Fruit fly (Drosophila melanogaster) whole organism, embryonic: ENCODE measurements around the gene Rab30.

Experiments used
- CG10267 ChIP-seq: fragments of 200-800 bp; sonication (Bioruptor generic); optimal IDR thresholded peaks from 2 replicates; lab custom pipeline; 2018; ENCODE audit warnings: missing biosample characterization, mild to moderate bottlenecking, missing genetic modification characterization, moderate library complexity
- CG10366 ChIP-seq: fragments of 200-800 bp; sonication (Bioruptor generic); IDR thresholded peaks from 2 replicates; pipeline ENCODE4 v1.3.6; 2022; ENCODE audit warnings: missing biosample characterization, missing genetic modification characterization
- CG12744 ChIP-seq: fragments of 200-800 bp; sonication (Bioruptor generic); optimal IDR thresholded peaks from 2 replicates; lab custom pipeline; 2016; ENCODE audit warnings: missing biosample characterization, missing genetic modification characterization
- CG15479 ChIP-seq: fragments of 200-800 bp; sonication (Bioruptor generic); optimal IDR thresholded peaks from 3 replicates; lab custom pipeline; 2019; ENCODE audit warnings: missing biosample characterization, mild to moderate bottlenecking, missing genetic modification characterization, moderate library complexity
- CG1602 ChIP-seq: fragments of 200-800 bp; sonication (Bioruptor generic); optimal IDR thresholded peaks from 3 replicates; lab custom pipeline; 2016; ENCODE audit warnings: missing biosample characterization, missing genetic modification characterization
- CG1603 ChIP-seq: fragments of 200-800 bp; sonication (Bioruptor generic); optimal IDR thresholded peaks from 2 replicates; lab custom pipeline; 2019; ENCODE audit warnings: missing biosample characterization, mild to moderate bottlenecking, missing genetic modification characterization, moderate library complexity
- CG17186 ChIP-seq: fragments of 200-800 bp; sonication (Bioruptor generic); optimal IDR thresholded peaks from 3 replicates; lab custom pipeline; 2017; ENCODE audit warnings: missing biosample characterization, missing genetic modification reagents, missing genetic modification characterization
- CG2202 ChIP-seq: fragments of 200-800 bp; sonication (Bioruptor generic); optimal IDR thresholded peaks from 2 replicates; lab custom pipeline; 2018; ENCODE audit warnings: missing biosample characterization, mild to moderate bottlenecking, missing genetic modification characterization
- CG33557 ChIP-seq: fragments of 200-800 bp; sonication (Bioruptor generic); optimal IDR thresholded peaks from 2 replicates; lab custom pipeline; 2019; ENCODE audit warnings: missing biosample characterization, mild to moderate bottlenecking, missing genetic modification characterization, moderate library complexity
- CG34422 ChIP-seq: fragments of 200-800 bp; sonication (Bioruptor generic); IDR thresholded peaks from 3 replicates; pipeline ENCODE4 v1.3.6; 2022; ENCODE audit warnings: missing biosample characterization, missing genetic modification characterization
- CG3726 ChIP-seq: fragments of 200-800 bp; sonication (Bioruptor generic); IDR thresholded peaks from 3 replicates; pipeline ENCODE4, ENCODE4 v1.3.6; 2022; ENCODE audit warnings: missing biosample characterization, missing genetic modification characterization
- CG4730 ChIP-seq: fragments of 200-800 bp; sonication (Bioruptor generic); IDR thresholded peaks from 2 replicates; pipeline ENCODE4 v1.3.6; 2022; ENCODE audit warnings: missing biosample characterization, missing genetic modification characterization
- CG6254 ChIP-seq: fragments of 200-800 bp; sonication (Bioruptor generic); optimal IDR thresholded peaks from 3 replicates; lab custom pipeline; 2017; ENCODE audit warnings: mild to moderate bottlenecking, missing biosample characterization, missing genetic modification reagents, missing genetic modification characterization
- CG8290 ChIP-seq, 3 experiments: fragments of 200-800 bp; sonication (Bioruptor generic); optimal IDR thresholded peaks; 2 replicates each; lab custom pipeline; 2016 to 2019; ENCODE audit warnings: missing biosample characterization in 3 of 3, missing genetic modification characterization in 3 of 3, mild to moderate bottlenecking in 2 of 3, moderate library complexity in 1 of 3
- CG8765 ChIP-seq: fragments of 200-800 bp; sonication (Bioruptor generic); IDR thresholded peaks from 2 replicates; pipeline ENCODE4 v1.3.6; 2022; ENCODE audit warnings: missing biosample characterization, missing genetic modification characterization
- CG8944 ChIP-seq: fragments of 200-800 bp; sonication (Bioruptor generic); optimal IDR thresholded peaks from 3 replicates; lab custom pipeline; 2016; ENCODE audit warnings: missing biosample characterization, missing genetic modification characterization
- CTCF ChIP-seq: fragments of 200-800 bp; sonication (Bioruptor generic); optimal IDR thresholded peaks from 2 replicates; lab custom pipeline; 2017; ENCODE audit warnings: missing biosample characterization, mild to moderate bottlenecking, missing genetic modification characterization, moderate library complexity
- Camta ChIP-seq: fragments of 200-800 bp; sonication (Bioruptor generic); optimal IDR thresholded peaks from 2 replicates; lab custom pipeline; 2016; ENCODE audit warnings: missing biosample characterization, missing genetic modification characterization
- Doc3 ChIP-seq: fragments of 200-800 bp; sonication (Bioruptor generic); IDR thresholded peaks from 3 replicates; pipeline ENCODE4 v1.3.6; 2022; ENCODE audit warnings: missing biosample characterization, missing genetic modification characterization; ENCODE audit not compliant: partially characterized antibody
- HLH54F ChIP-seq: fragments of 200-800 bp; sonication (Bioruptor generic); optimal IDR thresholded peaks from 3 replicates; lab custom pipeline; 2016; ENCODE audit warnings: missing biosample characterization, missing genetic modification characterization
- HmgD ChIP-seq: fragments of 200-800 bp; sonication (Bioruptor generic); optimal IDR thresholded peaks from 3 replicates; lab custom pipeline; 2016; ENCODE audit warnings: missing biosample characterization, missing genetic modification characterization
- Hmr ChIP-seq: fragments of 200-800 bp; sonication (Bioruptor generic); optimal IDR thresholded peaks from 3 replicates; lab custom pipeline; 2017; ENCODE audit warnings: mild to moderate bottlenecking, missing biosample characterization, missing genetic modification reagents, missing genetic modification characterization
- Lpt ChIP-seq: fragments of >200 bp; optimal IDR thresholded peaks from 2 replicates; lab custom pipeline; 2018; ENCODE audit warnings: missing biosample characterization, missing genetic modification characterization
- PHDP ChIP-seq: fragments of 200-800 bp; sonication (Bioruptor generic); optimal IDR thresholded peaks from 3 replicates; lab custom pipeline; 2018; ENCODE audit warnings: missing biosample characterization, mild to moderate bottlenecking, missing genetic modification characterization, moderate library complexity
- Pdp1 ChIP-seq, 2 experiments: fragments of 200-800 bp; sonication (Bioruptor generic); optimal IDR thresholded peaks; 3 replicates each; lab custom pipeline; 2016; ENCODE audit warnings: missing biosample characterization in 2 of 2, missing genetic modification characterization in 2 of 2, mild to moderate bottlenecking in 1 of 2, moderate library complexity in 1 of 2
- Poxn ChIP-seq: fragments of 200-800 bp; sonication (Bioruptor generic); IDR thresholded peaks from 2 replicates; pipeline ENCODE4 v1.3.6; 2022; ENCODE audit warnings: missing biosample characterization, missing genetic modification characterization
- Tbp ChIP-seq: fragments of >200 bp; optimal IDR thresholded peaks from 2 replicates; lab custom pipeline; 2018; ENCODE audit warnings: missing biosample characterization, missing genetic modification characterization
- Trl ChIP-seq, 3 experiments: fragments of >200 bp in 2 of 3; fragments of 200-800 bp in 1 of 3; sonication (Bioruptor generic) in 1 of 3; optimal IDR thresholded peaks; 2 replicates in 1 of 3; 3 replicates in 2 of 3; lab custom pipeline; 2016 to 2017; ENCODE audit warnings: missing biosample characterization in 1 of 3, missing genetic modification characterization in 1 of 3
- Usf ChIP-seq: fragments of 200-800 bp; sonication (Bioruptor generic); optimal IDR thresholded peaks from 2 replicates; lab custom pipeline; 2017; ENCODE audit warnings: missing genotype, missing biosample characterization, missing genetic modification characterization
- ac ChIP-seq: fragments of 200-800 bp; sonication (Bioruptor generic); optimal IDR thresholded peaks from 3 replicates; lab custom pipeline; 2017; ENCODE audit warnings: missing biosample characterization, mild to moderate bottlenecking, missing genetic modification characterization
- cato ChIP-seq: fragments of 200-800 bp; sonication (Bioruptor generic); optimal IDR thresholded peaks from 2 replicates; lab custom pipeline; 2016; ENCODE audit warnings: missing biosample characterization, missing genetic modification characterization, borderline replicate concordance
- dm ChIP-seq: fragments of 200-800 bp; sonication (Bioruptor generic); optimal IDR thresholded peaks from 3 replicates; lab custom pipeline; 2016; ENCODE audit warnings: missing biosample characterization, missing genetic modification characterization
- dpn ChIP-seq, 2 experiments: fragments of 200-800 bp; sonication (Bioruptor generic); optimal IDR thresholded peaks; 3 replicates each; lab custom pipeline; 2016; ENCODE audit warnings: missing biosample characterization in 2 of 2, missing genetic modification characterization in 2 of 2
- emc ChIP-seq: fragments of 200-800 bp; sonication (Bioruptor generic); optimal IDR thresholded peaks from 2 replicates; lab custom pipeline; 2016; ENCODE audit warnings: missing biosample characterization, missing genetic modification characterization
- esg ChIP-seq: fragments of 200-800 bp; sonication (Bioruptor generic); conservative IDR thresholded peaks from 2 replicates; pipeline ENCODE4 v1.3.6; 2022; ENCODE audit warnings: missing biosample characterization, missing genetic modification characterization
- ewg ChIP-seq: fragments of 200-800 bp; sonication (Bioruptor generic); optimal IDR thresholded peaks from 3 replicates; lab custom pipeline; 2017; ENCODE audit warnings: mild to moderate bottlenecking, missing biosample characterization, missing genetic modification reagents, missing genetic modification characterization
- fru ChIP-seq: fragments of >200 bp; optimal IDR thresholded peaks from 2 replicates; lab custom pipeline; 2017
- h ChIP-seq: fragments of >200 bp; optimal IDR thresholded peaks from 2 replicates; lab custom pipeline; 2017
- hbn ChIP-seq: fragments of 200-800 bp; sonication (Bioruptor generic); IDR thresholded peaks from 2 replicates; pipeline ENCODE4 v1.3.6; 2022; ENCODE audit warnings: missing biosample characterization, missing genetic modification characterization; ENCODE audit not compliant: partially characterized antibody
- insv ChIP-seq, 2 experiments: fragments of 200-800 bp; sonication (Bioruptor generic); optimal IDR thresholded peaks; 3 replicates each; lab custom pipeline; 2016 to 2018; ENCODE audit warnings: missing biosample characterization in 2 of 2, missing genetic modification characterization in 2 of 2
- kay ChIP-seq: fragments of 200-800 bp; sonication (Bioruptor generic); optimal IDR thresholded peaks from 2 replicates; lab custom pipeline; 2016; ENCODE audit warnings: missing biosample characterization, missing genetic modification characterization
- nmo ChIP-seq: fragments of 200-800 bp; sonication (Bioruptor generic); optimal IDR thresholded peaks from 2 replicates; lab custom pipeline; 2018; ENCODE audit warnings: missing biosample characterization, mild to moderate bottlenecking, missing genetic modification characterization, moderate library complexity
- pzg ChIP-seq: fragments of 200-800 bp; sonication (Bioruptor generic); optimal IDR thresholded peaks from 3 replicates; lab custom pipeline; 2018; ENCODE audit warnings: missing biosample characterization, mild to moderate bottlenecking, missing genetic modification characterization, moderate library complexity
- sc ChIP-seq, 3 experiments: fragments of >200 bp in 2 of 3; fragments of 200-800 bp in 1 of 3; sonication (Bioruptor generic) in 1 of 3; optimal IDR thresholded peaks; 2 replicates in 2 of 3; 3 replicates in 1 of 3; lab custom pipeline; 2017; ENCODE audit warnings: mild to moderate bottlenecking in 1 of 3, missing biosample characterization in 1 of 3, missing genetic modification characterization in 1 of 3, missing genetic modification reagents in 1 of 3
- sna ChIP-seq: fragments of 200-800 bp; sonication (Bioruptor generic); IDR thresholded peaks from 2 replicates; pipeline ENCODE4 v1.3.6; 2022; ENCODE audit warnings: missing biosample characterization, missing genetic modification characterization; ENCODE audit not compliant: partially characterized antibody
- toy ChIP-seq: fragments of 200-800 bp; sonication (Bioruptor generic); IDR thresholded peaks from 2 replicates; pipeline ENCODE4 v1.3.6; 2022; ENCODE audit warnings: missing biosample characterization, missing genetic modification characterization
- tup ChIP-seq: fragments of 200-800 bp; sonication (Bioruptor generic); optimal IDR thresholded peaks from 2 replicates; lab custom pipeline; 2016; ENCODE audit warnings: missing biosample characterization, mild to moderate bottlenecking, missing genetic modification characterization, moderate library complexity
- yki ChIP-seq: fragments of >200 bp; optimal IDR thresholded peaks from 3 replicates; lab custom pipeline; 2018
- z ChIP-seq: fragments of 200-800 bp; sonication (Bioruptor generic); IDR thresholded peaks from 3 replicates; pipeline ENCODE4 v1.3.6; 2022; ENCODE audit warnings: missing biosample characterization, missing genetic modification characterization
- zfh2 ChIP-seq: fragments of 200-800 bp; sonication (Bioruptor generic); optimal IDR thresholded peaks from 2 replicates; lab custom pipeline; 2016; ENCODE audit warnings: missing biosample characterization, missing genetic modification characterization

Gene Rab30

dm6 chr2L:7023614-7024259, 8.7 kb downstream of the Rab30 start, which contains the start of gene Gart (continued):
- TF ChIP-seq CG12744 (GFP tag; lab: Kevin White, UChicago) (peak; percentile 57), PHDP (tag; lab: Kevin White, UChicago) (peak; percentile 71), hbn (GFP tag; lab: Robert Waterston, UW) (no peak), kay (peak; percentile 43), CG4730 (GFP tag; lab: Robert Waterston, UW) (no peak), h (lab: Kevin White, UChicago) (no peak), fru (lab: Kevin White, UChicago) (no peak), nmo (peak; percentile 50), toy (GFP tag; lab: Robert Waterston, UW) (no peak), CG6254 (no peak), CG3726 (GFP tag; lab: Robert Waterston, UW) (no peak), Trl (optimal IDR thresholded peaks at IDR 0.05; lab: Kevin White, UChicago) (no peak), Trl (GFP tag; optimal IDR thresholded peaks at IDR 0.05; lab: Kevin White, UChicago) (peak; percentile 69), Hmr (GFP tag; lab: Kevin White, UChicago) (peak; percentile 76), Doc3 (GFP tag; lab: Robert Waterston, UW) (no peak), yki (lab: Kevin White, UChicago) (no peak), dm (peak; percentile 73), Tbp (GFP tag; lab: Kevin White, UChicago) (no peak), CG1602 (peak; percentile 37), pzg (GFP tag; lab: Kevin White, UChicago) (no peak), CTCF (GFP tag; lab: Kevin White, UChicago) (no peak), cato (GFP tag; lab: Kevin White, UChicago) (peak; percentile 41), CG10366 (peak; percentile 62; the same call in 1 of the 2 replicates), CG2202 (peak; percentile 40), sc (optimal IDR thresholded peaks at IDR 0.05; lab: Kevin White, UChicago) (no peak), sc (GFP tag; optimal IDR thresholded peaks at IDR 0.05; lab: Kevin White, UChicago) (peak; percentile 67), CG17186 (GFP tag; lab: Kevin White, UChicago) (no peak), CG8765 (GFP tag; lab: Robert Waterston, UW) (no peak), CG8290 (GFP tag; optimal IDR thresholded peaks at IDR 0.05; lab: Kevin White, UChicago) (no peak), CG8290 (tag; optimal IDR thresholded peaks at IDR 0.05; lab: Kevin White, UChicago) (no peak), esg (GFP tag; lab: Robert Waterston, UW) (peak; percentile 51), Pdp1 (GFP tag; optimal IDR thresholded peaks at IDR 0.05; lab: Kevin White, UChicago) (peak; percentile 52 to 62), CG10267 (tag; lab: Kevin White, UChicago) (peak; percentile 9), HmgD (no peak), CG8944 (peak; percentile 74), Usf (peak; percentile 4), HLH54F (GFP tag; lab: Kevin White, UChicago) (peak; percentile 63), ac (GFP tag; lab: Kevin White, UChicago) (no peak), z (GFP tag; lab: Robert Waterston, UW) (no peak), dpn (GFP tag; optimal IDR thresholded peaks at IDR 0.05; lab: Kevin White, UChicago) (peak; percentile 72 to 73), ewg (peak; percentile 52), Camta (peak; percentile 22), zfh2 (GFP tag; lab: Kevin White, UChicago) (peak; percentile 65), insv (GFP tag; optimal IDR thresholded peaks at IDR 0.05; lab: Kevin White, UChicago) (peak in 1 of 2 experiments; percentile 1), CG34422 (no peak), CG15479 (GFP tag; lab: Kevin White, UChicago) (peak; percentile 20), Poxn (GFP tag; lab: Robert Waterston, UW) (no peak), Lpt (no peak), CG1603 (peak; percentile 80), tup (GFP tag; lab: Kevin White, UChicago) (peak; percentile 24), CG33557 (GFP tag; lab: Kevin White, UChicago) (peak; percentile 10), sna (no peak), emc (GFP tag; lab: Kevin White, UChicago) (no peak)
